In the genomic region with DNA sequence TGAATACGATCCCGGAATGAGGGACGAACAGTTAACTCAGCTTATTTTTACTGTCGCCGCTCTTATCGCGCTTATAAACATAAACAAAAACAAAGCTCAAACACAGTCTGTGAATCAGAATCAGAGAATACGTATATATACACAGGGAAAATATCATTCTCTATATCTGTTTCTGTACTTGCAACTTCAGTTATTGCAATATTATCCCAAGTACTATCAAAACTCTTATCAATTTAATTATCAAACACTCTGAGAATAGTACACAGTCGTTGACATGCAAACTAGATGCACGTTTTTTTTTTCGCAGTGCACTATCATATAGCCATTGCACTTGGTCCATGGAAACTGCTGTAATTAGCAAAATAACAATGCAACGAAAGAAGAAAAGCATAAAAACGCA, we compare ENCODE assay signal across 5 fruit fly cellular contexts.
A peak's percentile ranks its signal among the peaks of the same experiment; 100 is the strongest.
TF ChIP-seq lines count a peak whose summit lies in the region.

No protein-coding gene starts in this region.

- no peak for TF ChIP-seq CTCF in whole organism, embryonic (GFP tag; optimal IDR thresholded peaks at IDR 0.05; lab: Kevin White, UChicago)

TF ChIP-seq in whole organism, adult, 20 proteins besides CTCF, POLR2A, EP300 and RAD21:
- no peak for TF ChIP-seq CG5204 (GFP tag; optimal IDR thresholded peaks at IDR 0.05; lab: Kevin White, UChicago)
- TF ChIP-seq CG7101 (tag; optimal IDR thresholded peaks at IDR 0.05; lab: Kevin White, UChicago) = peak; percentile 80
- no peak for TF ChIP-seq kay (GFP tag; lab: Kevin White, UChicago; ENCODE audit: borderline replicate concordance)
- peak; percentile 74 for TF ChIP-seq CG14711 (tag; optimal IDR thresholded peaks at IDR 0.05; lab: Kevin White, UChicago)
- peak; percentile 83 for TF ChIP-seq bab1 (GFP tag; optimal IDR thresholded peaks at IDR 0.05; lab: Kevin White, UChicago)
- no peak for TF ChIP-seq cic (GFP tag; optimal IDR thresholded peaks at IDR 0.05; lab: Kevin White, UChicago)
- peak; percentile 97 for TF ChIP-seq tj (GFP tag; optimal IDR thresholded peaks at IDR 0.05; lab: Kevin White, UChicago)
- TF ChIP-seq Clk (GFP tag; optimal IDR thresholded peaks at IDR 0.05; lab: Kevin White, UChicago) = no peak
- TF ChIP-seq CG11617 (GFP tag; optimal IDR thresholded peaks at IDR 0.05; lab: Kevin White, UChicago) = peak; percentile 10
- no peak for TF ChIP-seq toe (GFP tag; optimal IDR thresholded peaks at IDR 0.05; lab: Kevin White, UChicago)
- TF ChIP-seq pad (GFP tag; optimal IDR thresholded peaks at IDR 0.05; lab: Kevin White, UChicago) = peak; percentile 34
- TF ChIP-seq Mnt (GFP tag; optimal IDR thresholded peaks at IDR 0.05; lab: Kevin White, UChicago) = peak; percentile 6
- no peak for TF ChIP-seq CG12768 (GFP tag; optimal IDR thresholded peaks at IDR 0.05; lab: Kevin White, UChicago)
- no peak for TF ChIP-seq CG1620 (GFP tag; optimal IDR thresholded peaks at IDR 0.05; lab: Kevin White, UChicago)
- no peak for TF ChIP-seq Crg-1 (GFP tag; optimal IDR thresholded peaks at IDR 0.05; lab: Kevin White, UChicago)
- TF ChIP-seq CG33017 (tag; optimal IDR thresholded peaks at IDR 0.05; lab: Kevin White, UChicago) = peak; percentile 3
- no peak for TF ChIP-seq CG7045 (GFP tag; optimal IDR thresholded peaks at IDR 0.05; lab: Kevin White, UChicago)
- TF ChIP-seq cnc (optimal IDR thresholded peaks at IDR 0.05; lab: Kevin White, UChicago) = no peak

TF ChIP-seq in whole organism, embryonic, 481 proteins besides CTCF, POLR2A, EP300 and RAD21 (continues in another document):
- TF ChIP-seq mld (GFP tag; IDR thresholded peaks at IDR 0.05; lab: Robert Waterston, UW; ENCODE audit: partially characterized antibody) (no peak), HLH54F (GFP tag; optimal IDR thresholded peaks at IDR 0.05; lab: Kevin White, UChicago) (no peak), CG2875 (GFP tag; optimal IDR thresholded peaks at IDR 0.05; lab: Kevin White, UChicago) (no peak), CG13123 (GFP tag; optimal IDR thresholded peaks at IDR 0.05; lab: Kevin White, UChicago) (no peak), al (GFP tag; IDR thresholded peaks at IDR 0.05; lab: Robert Waterston, UW) (no peak), CG6175 (GFP tag; IDR thresholded peaks at IDR 0.05; lab: Robert Waterston, UW) (no peak), cwo (GFP tag; optimal IDR thresholded peaks at IDR 0.05; lab: Kevin White, UChicago) (no peak), CG1792 (GFP tag; optimal IDR thresholded peaks at IDR 0.05; lab: Kevin White, UChicago) (no peak), odd (GFP tag; optimal IDR thresholded peaks at IDR 0.05; lab: Kevin White, UChicago) (no peak), CG2889 (GFP tag; IDR thresholded peaks at IDR 0.05; lab: Robert Waterston, UW) (no peak), zf30C (GFP tag; optimal IDR thresholded peaks at IDR 0.05; lab: Kevin White, UChicago) (no peak), gem (tag; optimal IDR thresholded peaks at IDR 0.05; lab: Kevin White, UChicago) (peak; percentile 31), vvl (GFP tag; IDR thresholded peaks at IDR 0.05; lab: Robert Waterston, UW) (0 out of 2 replicates have a peak, but pooled peaks have one; percentile 19), CG12104 (GFP tag; optimal IDR thresholded peaks at IDR 0.05; lab: Kevin White, UChicago) (no peak), CG30431 (GFP tag; optimal IDR thresholded peaks at IDR 0.05; lab: Kevin White, UChicago) (no peak), hkb (optimal IDR thresholded peaks at IDR 0.05; lab: Kevin White, UChicago) (no peak), hkb (GFP tag; IDR thresholded peaks at IDR 0.05; lab: Robert Waterston, UW) (no peak), fd96Cb (tag; optimal IDR thresholded peaks at IDR 0.05; lab: Kevin White, UChicago) (peak; percentile 8)

TF ChIP-seq in whole organism, prepupa, 60 proteins besides CTCF, POLR2A, EP300 and RAD21 (continues in another document):
- TF ChIP-seq CG10631 (GFP tag; optimal IDR thresholded peaks at IDR 0.05; lab: Kevin White, UChicago) (peak; percentile 82), CG11762 (GFP tag; optimal IDR thresholded peaks at IDR 0.05; lab: Kevin White, UChicago; ENCODE audit: insufficient read depth) (peak; percentile 76), eg (GFP tag; IDR thresholded peaks at IDR 0.05; lab: Robert Waterston, UW) (peak; percentile 86), cyc (GFP tag; optimal IDR thresholded peaks at IDR 0.05; lab: Kevin White, UChicago) (peak; percentile 80), Smox (GFP tag; optimal IDR thresholded peaks at IDR 0.05; lab: Kevin White, UChicago) (peak; percentile 79), CG10669 (GFP tag; optimal IDR thresholded peaks at IDR 0.05; lab: Kevin White, UChicago) (peak; percentile 84), Met (GFP tag; optimal IDR thresholded peaks at IDR 0.05; lab: Kevin White, UChicago) (peak; percentile 81), net (GFP tag; optimal IDR thresholded peaks at IDR 0.05; lab: Kevin White, UChicago) (peak; percentile 84), dac (GFP tag; optimal IDR thresholded peaks at IDR 0.05; lab: Kevin White, UChicago) (peak; percentile 45), achi (GFP tag; optimal IDR thresholded peaks at IDR 0.05; lab: Kevin White, UChicago) (peak; percentile 76), CG11294 (GFP tag; IDR thresholded peaks at IDR 0.05; lab: Robert Waterston, UW) (peak; percentile 71; the same call in 1 of the 2 replicates), CG7368 (GFP tag; optimal IDR thresholded peaks at IDR 0.05; lab: Kevin White, UChicago) (peak; percentile 84), CG6854 (GFP tag; optimal IDR thresholded peaks at IDR 0.05; lab: Kevin White, UChicago) (peak; percentile 9), Lpt (GFP tag; optimal IDR thresholded peaks at IDR 0.05; lab: Kevin White, UChicago) (peak; percentile 64), CG3032 (tag; optimal IDR thresholded peaks at IDR 0.05; lab: Kevin White, UChicago) (peak; percentile 79), CG6163 (GFP tag; IDR thresholded peaks at IDR 0.05; lab: Robert Waterston, UW) (peak; percentile 83), CG34406 (GFP tag; optimal IDR thresholded peaks at IDR 0.05; lab: Kevin White, UChicago) (peak; percentile 73), Ets21C (GFP tag; optimal IDR thresholded peaks at IDR 0.05; lab: Kevin White, UChicago) (peak; percentile 70)

TF ChIP-seq in whole organism, pupa, 21 proteins besides CTCF, POLR2A, EP300 and RAD21 (continues in another document):
- peak; percentile 81 for TF ChIP-seq Ets98B (GFP tag; IDR thresholded peaks at IDR 0.05; lab: Robert Waterston, UW)
- TF ChIP-seq gl (tag; optimal IDR thresholded peaks at IDR 0.05; lab: Kevin White, UChicago) = peak; percentile 67
- peak; percentile 32; the same call in 1 of the 2 replicates for TF ChIP-seq CG10348 (GFP tag; IDR thresholded peaks at IDR 0.05; lab: Robert Waterston, UW)
- peak; percentile 78 for TF ChIP-seq Pif1A (GFP tag; optimal IDR thresholded peaks at IDR 0.05; lab: Kevin White, UChicago)
- no peak for TF ChIP-seq CG13204 (GFP tag; optimal IDR thresholded peaks at IDR 0.05; lab: Kevin White, UChicago)
- TF ChIP-seq EcR (GFP tag; optimal IDR thresholded peaks at IDR 0.05; lab: Kevin White, UChicago) = peak; percentile 91
- TF ChIP-seq CG12605 (GFP tag; IDR thresholded peaks at IDR 0.05; lab: Robert Waterston, UW) = peak; percentile 70
- peak; percentile 88 for TF ChIP-seq CG4496 (GFP tag; IDR thresholded peaks at IDR 0.05; lab: Robert Waterston, UW)
- peak; percentile 69 for TF ChIP-seq Snoo (tag; optimal IDR thresholded peaks at IDR 0.05; lab: Kevin White, UChicago)
- peak; percentile 86 for TF ChIP-seq CG17806 (tag; optimal IDR thresholded peaks at IDR 0.05; lab: Kevin White, UChicago)
- TF ChIP-seq rn (GFP tag; IDR thresholded peaks at IDR 0.05; lab: Robert Waterston, UW) = peak; percentile 65
- TF ChIP-seq CG8301 (tag; optimal IDR thresholded peaks at IDR 0.05; lab: Kevin White, UChicago) = peak; percentile 83
- TF ChIP-seq CG34367 (tag; optimal IDR thresholded peaks at IDR 0.05; lab: Kevin White, UChicago) = peak; percentile 84
- peak; percentile 1 for TF ChIP-seq D1 (tag; optimal IDR thresholded peaks at IDR 0.05; lab: Kevin White, UChicago)
- TF ChIP-seq Pif1B (GFP tag; optimal IDR thresholded peaks at IDR 0.05; lab: Kevin White, UChicago) = peak; percentile 76
- peak; percentile 87 for TF ChIP-seq CG8159 (tag; optimal IDR thresholded peaks at IDR 0.05; lab: Kevin White, UChicago)
- peak; percentile 77 for TF ChIP-seq CG9948 (tag; optimal IDR thresholded peaks at IDR 0.05; lab: Kevin White, UChicago)
- peak; percentile 69; the same call in 2 of the 3 replicates for TF ChIP-seq fd96Ca (GFP tag; IDR thresholded peaks at IDR 0.05; lab: Robert Waterston, UW)
- TF ChIP-seq CG32121 (GFP tag; IDR thresholded peaks at IDR 0.05; lab: Robert Waterston, UW) = peak; percentile 66

TF ChIP-seq in whole organism, wandering third instar larva, 38 proteins besides CTCF, POLR2A, EP300 and RAD21:
- TF ChIP-seq psq (GFP tag; optimal IDR thresholded peaks at IDR 0.05; lab: Kevin White, UChicago) (peak; percentile 55), Vsx2 (GFP tag; optimal IDR thresholded peaks at IDR 0.05; lab: Kevin White, UChicago; ENCODE audit: partially characterized antibody) (no peak), Hnf4 (GFP tag; optimal IDR thresholded peaks at IDR 0.05; lab: Kevin White, UChicago) (peak; percentile 45), Hr78 (GFP tag; optimal IDR thresholded peaks at IDR 0.05; lab: Kevin White, UChicago) (no peak), CG9705 (GFP tag; optimal IDR thresholded peaks at IDR 0.05; lab: Kevin White, UChicago) (no peak), Myc (optimal IDR thresholded peaks at IDR 0.05; lab: Kevin White, UChicago) (no peak), pan (optimal IDR thresholded peaks at IDR 0.05; lab: Kevin White, UChicago) (no peak), h (GFP tag; optimal IDR thresholded peaks at IDR 0.05; lab: Kevin White, UChicago) (peak; percentile 75), rgr (GFP tag; optimal IDR thresholded peaks at IDR 0.05; lab: Kevin White, UChicago) (peak; percentile 76), dmrt93B (GFP tag; optimal IDR thresholded peaks at IDR 0.05; lab: Kevin White, UChicago) (peak; percentile 53), OdsH (GFP tag; optimal IDR thresholded peaks at IDR 0.05; lab: Kevin White, UChicago) (peak; percentile 58), dsf (GFP tag; optimal IDR thresholded peaks at IDR 0.05; lab: Kevin White, UChicago; ENCODE audit: borderline replicate concordance) (no peak), Sp1 (GFP tag; optimal IDR thresholded peaks at IDR 0.05; lab: Kevin White, UChicago) (peak; percentile 62), foxo (GFP tag; optimal IDR thresholded peaks at IDR 0.05; lab: Kevin White, UChicago) (peak in 1 of 2 experiments; percentile 76), ey (GFP tag; optimal IDR thresholded peaks at IDR 0.05; lab: Kevin White, UChicago) (peak; percentile 74), Dfd (GFP tag; optimal IDR thresholded peaks at IDR 0.05; lab: Kevin White, UChicago) (no peak), usp (GFP tag; optimal IDR thresholded peaks at IDR 0.05; lab: Kevin White, UChicago) (no peak), fru (GFP tag; optimal IDR thresholded peaks at IDR 0.05; lab: Kevin White, UChicago) (peak; percentile 66), HLH106 (tag; optimal IDR thresholded peaks at IDR 0.05; lab: Kevin White, UChicago) (peak; percentile 67), br (GFP tag; optimal IDR thresholded peaks at IDR 0.05; lab: Kevin White, UChicago) (peak; percentile 59)
